Fruit fly (Drosophila melanogaster): Measurements from ENCODE around the gene Cyp313a4.

The Cyp313a4 gene

DNA sequence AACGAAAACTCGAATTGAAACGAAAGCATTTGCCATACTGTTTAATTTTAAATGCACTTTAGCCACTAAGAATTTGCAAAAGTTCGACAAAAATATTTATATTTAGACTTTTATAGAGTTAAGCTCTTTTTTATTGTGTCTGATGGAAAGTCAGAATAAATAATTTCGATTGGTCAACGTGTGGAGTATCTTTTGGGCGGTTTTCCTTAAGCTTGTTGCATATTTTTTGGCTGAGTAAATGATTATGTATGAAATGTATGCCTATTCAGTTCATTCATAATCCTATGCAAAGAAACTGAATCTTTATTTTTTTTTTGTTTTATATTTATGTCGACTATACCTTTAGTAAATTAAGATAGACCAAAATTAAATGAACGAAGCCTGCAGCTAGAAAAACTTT is 28.4 kb downstream of the Cyp313a4 start:
- TF ChIP-seq Crg-1 (GFP tag; optimal IDR thresholded peaks at IDR 0.05) (no peak), ovo (GFP tag; optimal IDR thresholded peaks at IDR 0.05) (no peak), toe (GFP tag; optimal IDR thresholded peaks at IDR 0.05) (no peak), cic (GFP tag; optimal IDR thresholded peaks at IDR 0.05) (no peak), CG33017 (tag; optimal IDR thresholded peaks at IDR 0.05) (no peak), CG1620 (GFP tag; optimal IDR thresholded peaks at IDR 0.05) (no peak), CG11617 (GFP tag; optimal IDR thresholded peaks at IDR 0.05) (no peak), CG7101 (tag; optimal IDR thresholded peaks at IDR 0.05) (no peak), CG5204 (GFP tag; optimal IDR thresholded peaks at IDR 0.05) (no peak), Hr96 (GFP tag; optimal IDR thresholded peaks at IDR 0.05) (no peak), Clk (GFP tag; optimal IDR thresholded peaks at IDR 0.05) (no peak), CG12768 (GFP tag; optimal IDR thresholded peaks at IDR 0.05) (no peak)

DNA sequence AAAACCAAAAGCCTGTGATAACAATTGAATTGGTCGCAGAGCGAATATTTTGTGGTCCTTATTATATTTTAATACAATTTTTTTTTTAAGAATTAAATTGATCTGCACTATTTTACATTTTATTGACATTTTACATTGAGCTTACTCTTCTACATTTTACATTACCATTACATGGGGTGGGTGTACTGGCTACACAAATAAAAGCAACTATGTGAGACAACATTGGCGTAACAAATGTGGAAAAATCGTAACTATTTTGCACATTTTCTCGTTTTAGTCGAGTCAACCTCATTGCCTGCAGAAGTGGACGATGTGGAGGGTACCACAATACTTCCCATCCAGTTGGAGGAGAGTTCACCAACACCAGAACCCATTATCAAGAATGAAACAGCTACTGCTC is 30.6 kb downstream of the Cyp313a4 start:
- TF ChIP-seq CG1620 (GFP tag; optimal IDR thresholded peaks at IDR 0.05) (no peak), kay (GFP tag; ENCODE audit: borderline replicate concordance) (no peak), CG7045 (GFP tag; optimal IDR thresholded peaks at IDR 0.05) (no peak), CG7101 (tag; optimal IDR thresholded peaks at IDR 0.05) (no peak), cic (GFP tag; optimal IDR thresholded peaks at IDR 0.05) (no peak), cnc (optimal IDR thresholded peaks at IDR 0.05) (no peak), ovo (GFP tag; optimal IDR thresholded peaks at IDR 0.05) (no peak), Clk (GFP tag; optimal IDR thresholded peaks at IDR 0.05) (no peak), bab1 (GFP tag; optimal IDR thresholded peaks at IDR 0.05) (no peak), toe (GFP tag; optimal IDR thresholded peaks at IDR 0.05) (no peak)

DNA sequence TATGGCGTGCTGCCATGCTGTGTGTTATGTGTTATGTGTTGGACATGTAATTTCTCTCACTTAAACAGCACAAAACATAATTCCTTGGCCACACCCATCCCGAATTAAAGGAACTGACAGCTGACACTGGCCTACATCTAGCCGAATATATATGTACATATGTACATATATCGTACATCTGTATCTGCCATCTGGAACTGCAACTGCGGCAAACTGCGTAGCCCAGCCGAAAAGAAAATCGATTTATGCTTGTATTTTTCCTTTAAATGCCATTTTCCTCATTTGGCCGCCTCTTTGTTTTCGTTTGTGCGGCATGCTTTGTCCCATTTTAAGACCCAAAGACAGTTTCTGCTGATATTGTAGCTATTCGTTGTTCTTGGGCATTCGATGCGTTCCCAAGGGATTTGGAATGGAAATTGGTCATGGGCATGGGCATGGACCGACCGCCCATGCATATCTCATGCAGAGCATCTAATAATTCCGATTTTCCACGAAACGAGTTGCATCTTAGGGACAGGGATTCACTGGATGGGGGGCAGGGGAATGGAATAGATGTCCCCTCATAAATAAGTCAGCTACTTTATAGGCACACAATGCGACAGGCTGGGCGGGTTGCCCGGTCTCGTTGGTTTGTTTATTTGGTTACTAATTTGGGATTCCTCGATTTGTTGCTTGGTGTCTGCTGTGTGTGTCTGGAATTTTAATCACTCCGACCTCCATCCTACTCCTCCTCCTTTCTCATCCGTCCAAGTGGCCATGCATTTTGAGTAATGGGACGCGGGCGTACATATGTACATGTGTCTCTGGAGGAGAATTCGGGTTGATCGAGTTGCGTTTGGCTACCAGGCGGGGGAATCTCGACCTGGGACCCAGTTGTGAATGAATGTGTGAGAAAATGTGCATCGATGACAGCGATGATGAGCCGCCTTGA is 31.8 kb downstream of the Cyp313a4 start:
- TF ChIP-seq CG12768 (GFP tag; optimal IDR thresholded peaks at IDR 0.05) (no peak), ovo (GFP tag; optimal IDR thresholded peaks at IDR 0.05) (no peak), CG11617 (GFP tag; optimal IDR thresholded peaks at IDR 0.05) (no peak), Crg-1 (GFP tag; optimal IDR thresholded peaks at IDR 0.05) (no peak), Clk (GFP tag; optimal IDR thresholded peaks at IDR 0.05) (no peak), kay (GFP tag; ENCODE audit: borderline replicate concordance) (no peak), tj (GFP tag; optimal IDR thresholded peaks at IDR 0.05) (no peak), pad (GFP tag; optimal IDR thresholded peaks at IDR 0.05) (no peak)

DNA sequence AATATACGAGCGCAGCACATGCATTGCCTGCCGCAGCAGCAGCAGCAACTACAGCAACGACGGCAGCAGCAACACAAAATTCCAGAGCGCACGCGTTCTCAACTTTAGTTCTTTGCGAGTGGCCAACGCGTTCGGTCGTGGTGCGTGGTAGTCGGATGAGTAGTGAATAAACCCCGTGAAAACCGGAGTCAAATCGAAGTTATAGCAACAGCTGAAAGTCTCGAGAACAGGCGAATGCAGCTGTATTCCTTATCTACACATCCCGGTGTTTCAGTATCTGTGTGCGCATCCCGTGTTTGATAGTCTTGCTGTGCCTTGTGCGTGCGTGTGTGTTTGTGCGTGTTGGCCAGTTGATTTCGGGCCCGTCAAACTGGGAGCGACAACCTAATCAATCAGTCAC is 33.2 kb downstream of the Cyp313a4 start, which contains the start of gene Dtg:
Gene Dtg (plus strand): TSS at position 105 of the 400 bp plus-strand sequence.
- no peak for TF ChIP-seq cic (GFP tag; optimal IDR thresholded peaks at IDR 0.05)
- no peak for TF ChIP-seq Crg-1 (GFP tag; optimal IDR thresholded peaks at IDR 0.05)
- no peak for TF ChIP-seq toe (GFP tag; optimal IDR thresholded peaks at IDR 0.05)
- TF ChIP-seq CG11617 (GFP tag; optimal IDR thresholded peaks at IDR 0.05) = no peak
- no peak for TF ChIP-seq Mnt (GFP tag; optimal IDR thresholded peaks at IDR 0.05)
- TF ChIP-seq CG1620 (GFP tag; optimal IDR thresholded peaks at IDR 0.05) = no peak
- no peak for TF ChIP-seq kay (GFP tag; ENCODE audit: borderline replicate concordance)
- no peak for TF ChIP-seq CG12768 (GFP tag; optimal IDR thresholded peaks at IDR 0.05)
- TF ChIP-seq cnc (optimal IDR thresholded peaks at IDR 0.05) = no peak
- TF ChIP-seq tj (GFP tag; optimal IDR thresholded peaks at IDR 0.05) = no peak
- TF ChIP-seq Hr96 (GFP tag; optimal IDR thresholded peaks at IDR 0.05) = no peak
- TF ChIP-seq bab1 (GFP tag; optimal IDR thresholded peaks at IDR 0.05) = no peak
- TF ChIP-seq Clk (GFP tag; optimal IDR thresholded peaks at IDR 0.05) = no peak
- TF ChIP-seq CG7101 (tag; optimal IDR thresholded peaks at IDR 0.05) = no peak
- TF ChIP-seq CG5204 (GFP tag; optimal IDR thresholded peaks at IDR 0.05) = no peak
- TF ChIP-seq pad (GFP tag; optimal IDR thresholded peaks at IDR 0.05) = no peak
- TF ChIP-seq CG33017 (tag; optimal IDR thresholded peaks at IDR 0.05) = no peak
- TF ChIP-seq CG7045 (GFP tag; optimal IDR thresholded peaks at IDR 0.05) = no peak

DNA sequence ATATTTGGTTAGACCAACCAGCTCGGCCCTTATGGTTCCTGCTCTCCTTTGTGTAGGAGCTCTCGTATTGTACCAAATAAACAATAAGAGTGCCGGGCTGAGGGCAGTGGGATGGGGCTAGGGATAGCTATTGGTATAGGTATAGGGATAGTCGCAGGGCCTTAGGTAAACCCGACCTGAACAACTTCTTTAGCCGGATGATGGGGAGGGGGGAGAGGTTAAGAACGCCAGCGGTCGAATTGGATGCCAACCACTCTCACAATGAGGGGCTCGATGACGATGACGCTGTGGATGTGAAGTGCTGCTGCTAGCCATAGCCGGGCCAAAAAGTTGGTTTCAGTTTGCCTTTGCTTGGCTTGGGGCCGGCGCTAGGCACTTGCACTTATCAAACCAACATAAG is 33.8 kb downstream of the Cyp313a4 start:
- TF ChIP-seq ovo (GFP tag; optimal IDR thresholded peaks at IDR 0.05) (no peak), bab1 (GFP tag; optimal IDR thresholded peaks at IDR 0.05) (no peak), CG14711 (tag; optimal IDR thresholded peaks at IDR 0.05) (no peak), kay (GFP tag; ENCODE audit: borderline replicate concordance) (no peak), CG7101 (tag; optimal IDR thresholded peaks at IDR 0.05) (no peak), CG11617 (GFP tag; optimal IDR thresholded peaks at IDR 0.05) (no peak), tj (GFP tag; optimal IDR thresholded peaks at IDR 0.05) (no peak), Hr96 (GFP tag; optimal IDR thresholded peaks at IDR 0.05) (no peak), cnc (optimal IDR thresholded peaks at IDR 0.05) (no peak), CG5204 (GFP tag; optimal IDR thresholded peaks at IDR 0.05) (no peak), CG1620 (GFP tag; optimal IDR thresholded peaks at IDR 0.05) (no peak)

DNA sequence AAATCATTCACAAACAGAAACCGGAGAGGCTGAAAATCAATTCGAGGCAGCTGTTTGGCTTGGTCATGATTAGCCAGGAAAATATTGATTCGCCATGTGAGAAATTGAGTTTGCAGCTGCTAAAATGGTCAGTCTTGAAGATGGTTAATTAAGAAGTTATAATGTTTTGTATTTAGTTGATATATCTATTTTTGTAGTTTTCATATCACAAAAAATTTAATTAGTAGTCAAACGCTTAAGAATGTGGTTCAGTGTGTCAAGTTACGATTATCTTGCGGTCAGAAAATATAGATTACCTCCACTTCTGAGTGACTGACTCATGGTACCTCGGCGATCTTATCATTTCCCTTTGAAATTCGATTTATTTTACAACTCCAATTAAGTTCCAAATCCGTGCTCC is 34.2 kb downstream of the Cyp313a4 start:
- TF ChIP-seq kay (GFP tag; ENCODE audit: borderline replicate concordance) (peak; percentile 54), CG11617 (GFP tag; optimal IDR thresholded peaks at IDR 0.05) (no peak), CG33017 (tag; optimal IDR thresholded peaks at IDR 0.05) (no peak), Clk (GFP tag; optimal IDR thresholded peaks at IDR 0.05) (no peak)
